Fruit fly (Drosophila melanogaster) whole organism, wandering third instar larva: Measurements from ENCODE around the gene wls.

ENCODE experiments used
- CG9705 ChIP-seq: fragments of 200-800 bp; sonication (Bioruptor generic); optimal IDR thresholded peaks from 2 replicates; lab custom pipeline; 2018; ENCODE audit warnings: missing biosample characterization, mild to moderate bottlenecking, missing genetic modification characterization
- Hr78 ChIP-seq: fragments of >200 bp; optimal IDR thresholded peaks from 2 replicates; lab custom pipeline; 2017; ENCODE audit warnings: missing biosample characterization, missing genetic modification characterization
- Rel ChIP-seq, 2 experiments: fragments of 200-800 bp; sonication (Bioruptor generic) in 1 of 2; optimal IDR thresholded peaks; 2 replicates in 1 of 2; 3 replicates in 1 of 2; lab custom pipeline; 2016 to 2019; ENCODE audit warnings: mild to moderate bottlenecking in 2 of 2, missing biosample characterization in 2 of 2, missing genetic modification characterization in 2 of 2, moderate library complexity in 1 of 2
- Sp1 ChIP-seq: fragments of 200-800 bp; sonication (Bioruptor generic); optimal IDR thresholded peaks from 3 replicates; lab custom pipeline; 2019; ENCODE audit warnings: missing biosample characterization, mild to moderate bottlenecking, missing genetic modification characterization, moderate library complexity
- foxo ChIP-seq, 2 experiments: fragments of 200-800 bp; sonication (Bioruptor generic); optimal IDR thresholded peaks; 2 replicates in 1 of 2; 3 replicates in 1 of 2; lab custom pipeline; 2016 to 2017; ENCODE audit warnings: missing biosample characterization in 2 of 2, missing genetic modification characterization in 2 of 2
- fru ChIP-seq: fragments of 200-800 bp; sonication (Bioruptor generic); optimal IDR thresholded peaks from 3 replicates; lab custom pipeline; 2016; ENCODE audit warnings: missing biosample characterization, mild to moderate bottlenecking, missing genetic modification characterization
- lola ChIP-seq: fragments of >200 bp; optimal IDR thresholded peaks from 2 replicates; lab custom pipeline; 2017; ENCODE audit warnings: missing biosample characterization, missing genetic modification characterization
- pan ChIP-seq: fragments of >200 bp; optimal IDR thresholded peaks from 2 replicates; lab custom pipeline; 2017

DNA sequence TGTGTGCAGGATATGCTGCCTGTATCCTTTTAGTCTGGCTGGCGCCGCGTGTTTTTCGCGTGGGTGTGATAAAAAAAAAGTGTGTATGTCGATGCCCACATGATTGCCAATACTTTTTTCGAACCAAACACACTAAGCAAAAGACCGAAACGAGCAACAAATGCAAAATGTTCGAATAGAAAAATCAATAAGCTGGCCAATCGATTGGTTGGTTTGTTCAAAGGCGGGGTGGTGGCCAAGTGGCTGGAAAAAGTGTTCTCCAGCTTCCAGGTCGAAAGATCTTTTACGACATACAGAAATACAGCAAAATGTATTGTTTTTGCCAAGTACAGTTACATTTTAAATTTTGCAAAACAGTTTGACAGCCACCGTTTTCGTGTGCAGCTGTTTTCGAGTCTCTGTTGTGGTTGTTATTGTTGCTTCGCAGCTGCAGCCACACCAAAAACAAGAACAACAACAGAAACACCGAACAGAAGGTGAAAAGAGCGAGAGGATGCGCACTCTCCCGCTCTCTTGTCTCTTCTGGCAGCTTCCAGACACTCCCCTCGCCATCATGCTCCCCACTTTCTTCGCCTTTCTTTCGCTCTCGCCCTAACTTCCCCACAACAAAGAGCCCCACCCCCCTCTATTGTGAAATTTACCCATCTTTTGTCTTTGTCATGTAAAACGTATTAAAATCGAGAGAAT lies 45.7 kb downstream of the wls start:
- TF ChIP-seq fru (GFP tag; lab: Kevin White, UChicago) (no peak), lola (GFP tag; lab: Kevin White, UChicago) (no peak), CG9705 (no peak), Rel (GFP tag; optimal IDR thresholded peaks at IDR 0.05; lab: Kevin White, UChicago) (no peak), Rel (tag; optimal IDR thresholded peaks at IDR 0.05; lab: Kevin White, UChicago) (peak; percentile 3), Sp1 (GFP tag; lab: Kevin White, UChicago) (no peak), pan (no peak), foxo (GFP tag; optimal IDR thresholded peaks at IDR 0.05; lab: Kevin White, UChicago) (no peak), Hr78 (GFP tag; lab: Kevin White, UChicago) (no peak)
